Fruit fly (Drosophila melanogaster): Measurements from ENCODE around the gene CG11307.

Gene CG11307

dm6 chr3L:21667530-21667929, 50.1 kb downstream of the CG11307 start:
- no peak for TF ChIP-seq CTCF (optimal IDR thresholded peaks at IDR 0.05)
- TF ChIP-seq CG8478 (optimal IDR thresholded peaks at IDR 0.05) = no peak
